Worm (Caenorhabditis elegans): ENCODE data around the gene C06B8.2.

- TF ChIP-seq ceh-28 (tag; optimal IDR thresholded peaks at IDR 0.05) (no peak), nhr-237 (tag; optimal IDR thresholded peaks at IDR 0.05) (no peak)
Observed at ce11 chrV:15444615-15445014, 33.9 kb downstream of the C06B8.2 start, which contains the start of gene T26H5.9.

Data from whole organism, L4 larva.